Worm (Caenorhabditis elegans) whole organism, young adult: ENCODE data around the gene klo-1.

ENCODE experiments used
- B0019.2 ChIP-seq: fragments of 200-800 bp; sonication (Bioruptor generic); conservative IDR thresholded peaks from 2 replicates; pipeline ENCODE4 v1.3.6; 2022; ENCODE audit warnings: missing genetic modification reagents, missing genetic modification characterization, missing compliant biosample characterization
- B0035.1 ChIP-seq: sonication (generic microtip); optimal IDR thresholded peaks from 2 replicates; lab custom pipeline; 2016; ENCODE audit warnings: missing genetic modification characterization, mild to moderate bottlenecking, missing compliant biosample characterization, missing genotype, missing genetic modification reagents
- C06A6.2 ChIP-seq: fragments of 200-800 bp; sonication (Bioruptor generic); conservative IDR thresholded peaks from 2 replicates; pipeline ENCODE4 v1.3.6; 2022; ENCODE audit warnings: missing genetic modification characterization, missing compliant biosample characterization
- F10E7.11 ChIP-seq: sonication (generic microtip); optimal IDR thresholded peaks from 2 replicates; lab custom pipeline; 2017; ENCODE audit warnings: mild to moderate bottlenecking, missing genetic modification characterization, moderate library complexity, missing compliant biosample characterization
- F33H1.4 ChIP-seq: fragments of 200-800 bp; sonication (Bioruptor generic); IDR thresholded peaks from 2 replicates; pipeline ENCODE4 v1.3.6; 2022; ENCODE audit warnings: missing genetic modification reagents, missing genetic modification characterization, missing compliant biosample characterization
- F55B11.4 ChIP-seq: sonication (generic microtip); optimal IDR thresholded peaks from 2 replicates; lab custom pipeline; 2016; ENCODE audit warnings: missing compliant biosample characterization, missing genetic modification characterization, borderline replicate concordance; ENCODE audit not compliant: insufficient read depth
- F57A8.1 ChIP-seq: fragments of 200-800 bp; sonication (Bioruptor generic); optimal IDR thresholded peaks from 2 replicates; lab custom pipeline; 2018; ENCODE audit warnings: mild to moderate bottlenecking, missing genetic modification characterization, moderate library complexity, missing compliant biosample characterization
- F57C9.4 ChIP-seq: sonication (generic microtip); optimal IDR thresholded peaks from 2 replicates; lab custom pipeline; 2017; ENCODE audit warnings: mild to moderate bottlenecking, missing genetic modification characterization, missing compliant biosample characterization
- T07F8.4 ChIP-seq: sonication (generic microtip); optimal IDR thresholded peaks from 2 replicates; lab custom pipeline; 2016; ENCODE audit warnings: mild to moderate bottlenecking, missing genetic modification characterization, moderate library complexity, missing compliant biosample characterization
- Y53F4B.3 ChIP-seq: fragments of 200-800 bp; sonication (Bioruptor generic); IDR thresholded peaks from 2 replicates; pipeline ENCODE4 v1.3.6; 2022; ENCODE audit warnings: missing genetic modification reagents, missing genetic modification characterization, missing compliant biosample characterization
- ZK185.1 ChIP-seq: sonication (generic microtip); optimal IDR thresholded peaks from 2 replicates; lab custom pipeline; 2016; ENCODE audit warnings: mild to moderate bottlenecking, missing genetic modification characterization, missing compliant biosample characterization; ENCODE audit not compliant: poor library complexity, severe bottlenecking
- akir-1 ChIP-seq: fragments of 200-800 bp; sonication (Bioruptor generic); optimal IDR thresholded peaks from 2 replicates; lab custom pipeline; 2018; ENCODE audit warnings: mild to moderate bottlenecking, missing genetic modification characterization, moderate library complexity, missing compliant biosample characterization
- ama-1 ChIP-seq, 3 experiments: fragments of 150-350 bp in 1 of 3; sonication (generic microtip) in 2 of 3; optimal IDR thresholded peaks; 2 replicates each; lab custom pipeline; 2014 to 2018; ENCODE audit warnings: missing biosample characterization in 2 of 3, missing genetic modification characterization in 2 of 3, missing genetic modification reagents in 2 of 3
- atf-7 ChIP-seq: sonication (generic microtip); optimal IDR thresholded peaks from 2 replicates; lab custom pipeline; 2017; ENCODE audit warnings: mild to moderate bottlenecking, missing genetic modification characterization, missing compliant biosample characterization
- attf-3 ChIP-seq: fragments of 200-800 bp; sonication (Bioruptor generic); conservative IDR thresholded peaks from 2 replicates; pipeline ENCODE4 v1.3.6; 2022; ENCODE audit warnings: missing genetic modification reagents, missing genetic modification characterization, missing compliant biosample characterization
- ccch-3 ChIP-seq: fragments of 200-800 bp; sonication (Bioruptor generic); optimal IDR thresholded peaks from 2 replicates; lab custom pipeline; 2018; ENCODE audit warnings: mild to moderate bottlenecking, missing genetic modification characterization, missing compliant biosample characterization
- die-1 ChIP-seq: sonication (generic microtip); optimal IDR thresholded peaks from 2 replicates; lab custom pipeline; 2016; ENCODE audit warnings: missing genotype, mild to moderate bottlenecking, missing genetic modification characterization, missing compliant biosample characterization
- dpl-1 ChIP-seq: fragments of 150-350 bp; optimal IDR thresholded peaks from 2 replicates; lab custom pipeline; 2014; ENCODE audit warnings: missing biosample characterization, missing genetic modification reagents, missing genetic modification characterization
- hrde-1 ChIP-seq: sonication (generic microtip); optimal IDR thresholded peaks from 2 replicates; lab custom pipeline; 2016; ENCODE audit warnings: missing genetic modification characterization, mild to moderate bottlenecking, missing compliant biosample characterization, moderate library complexity, missing genotype, missing genetic modification reagents, borderline replicate concordance
- let-526 ChIP-seq: fragments of 200-800 bp; sonication (Bioruptor generic); IDR thresholded peaks from 2 replicates; pipeline ENCODE4 v1.3.6; 2022; ENCODE audit warnings: missing genetic modification reagents, missing genetic modification characterization, missing compliant biosample characterization
- lin-26 ChIP-seq: fragments of 200-800 bp; sonication (Bioruptor generic); IDR thresholded peaks from 2 replicates; pipeline ENCODE4 v1.3.6; 2022; ENCODE audit warnings: missing genetic modification reagents, missing genetic modification characterization, missing compliant biosample characterization
- lin-35 ChIP-seq, 3 experiments: fragments of 150-350 bp in 2 of 3; sonication (generic microtip) in 1 of 3; optimal IDR thresholded peaks; 2 replicates each; lab custom pipeline; 2014 to 2018; ENCODE audit warnings: missing biosample characterization in 3 of 3, missing genetic modification characterization in 3 of 3, missing genetic modification reagents in 3 of 3
- lin-40 ChIP-seq: sonication (generic microtip); optimal IDR thresholded peaks from 2 replicates; lab custom pipeline; 2016; ENCODE audit warnings: missing genetic modification characterization, mild to moderate bottlenecking, missing compliant biosample characterization, missing genotype, missing genetic modification reagents
- lin-54 ChIP-seq: fragments of 200-800 bp; sonication (Bioruptor generic); optimal IDR thresholded peaks from 2 replicates; lab custom pipeline; 2018; ENCODE audit warnings: mild to moderate bottlenecking, missing genetic modification characterization, missing compliant biosample characterization
- mcd-1 ChIP-seq: fragments of 200-800 bp; sonication (Bioruptor generic); IDR thresholded peaks from 2 replicates; pipeline ENCODE4 v1.3.6; 2022; ENCODE audit warnings: missing genetic modification reagents, missing genetic modification characterization, missing compliant biosample characterization
- nfya-2 ChIP-seq: fragments of 200-800 bp; sonication (Bioruptor generic); IDR thresholded peaks from 2 replicates; pipeline ENCODE4 v1.3.6; 2022; ENCODE audit warnings: missing genetic modification reagents, missing genetic modification characterization, missing compliant biosample characterization
- pbrm-1 ChIP-seq: fragments of 200-800 bp; sonication (Bioruptor generic); IDR thresholded peaks from 2 replicates; pipeline ENCODE4 v1.3.6; 2022; ENCODE audit warnings: missing genetic modification reagents, missing genetic modification characterization, missing compliant biosample characterization
- pha-4 ChIP-seq: fragments of 150-350 bp; sonication (generic microtip); optimal IDR thresholded peaks from 2 replicates; lab custom pipeline; 2014; ENCODE audit warnings: missing biosample characterization, missing genetic modification reagents, missing genetic modification characterization
- rcor-1 ChIP-seq: fragments of 200-800 bp; sonication (Bioruptor generic); IDR thresholded peaks from 2 replicates; pipeline ENCODE4 v1.3.6; 2022; ENCODE audit warnings: missing genetic modification reagents, missing genetic modification characterization, missing compliant biosample characterization
- tbp1 ChIP-seq: fragments of 200-800 bp; sonication (Bioruptor generic); optimal IDR thresholded peaks from 2 replicates; lab custom pipeline; 2018; ENCODE audit warnings: mild to moderate bottlenecking, missing genetic modification characterization, missing compliant biosample characterization
- unc-130 ChIP-seq: sonication (generic microtip); optimal IDR thresholded peaks from 2 replicates; lab custom pipeline; 2016; ENCODE audit warnings: missing genetic modification reagents, missing genetic modification characterization, missing compliant biosample characterization
- xnd-1 ChIP-seq: sonication (generic microtip); optimal IDR thresholded peaks from 2 replicates; lab custom pipeline; 2016; ENCODE audit warnings: missing genotype, missing genetic modification reagents, missing genetic modification characterization, missing compliant biosample characterization
- ztf-26 ChIP-seq: sonication (generic microtip); optimal IDR thresholded peaks from 2 replicates; lab custom pipeline; 2017; ENCODE audit warnings: missing genetic modification characterization, missing compliant biosample characterization

The klo-1 gene

ce11 chrIV:7709701-7710100, 38.3 kb downstream of the klo-1 start, which contains the start of the genes mrpl-1, emc-6 and mrps-24 (continued):
- TF ChIP-seq T07F8.4 (no peak), mcd-1 (GFP tag; lab: Robert Waterston, UW) (peak; percentile 92), unc-130 (GFP tag; lab: Kevin White, UChicago) (no peak), F33H1.4 (peak; percentile 25), let-526 (GFP tag; lab: Robert Waterston, UW) (no peak), akir-1 (no peak), ama-1 (optimal IDR thresholded peaks at IDR 0.05; lab: Kevin White, UChicago) (no peak), ama-1 (GFP tag; optimal IDR thresholded peaks at IDR 0.05; lab: Kevin White, UChicago) (no peak), hrde-1 (tag; lab: Kevin White, UChicago) (no peak), lin-40 (tag; lab: Kevin White, UChicago) (peak; percentile 16), ccch-3 (GFP tag; lab: Kevin White, UChicago) (no peak), lin-54 (peak; percentile 24), tbp1 (peak; percentile 23), Y53F4B.3 (GFP tag; lab: Robert Waterston, UW) (no peak), ZK185.1 (tag; lab: Kevin White, UChicago) (peak; percentile 25), dpl-1 (GFP tag; lab: Kevin White, UChicago) (peak; percentile 14)

ce11 chrIV:7706805-7707204, 41.2 kb downstream of the klo-1 start, which contains the start of gene F33D4.4:
Gene F33D4.4, minus strand, starts transcription at chrIV:7706905.
- TF ChIP-seq T07F8.4 (no peak), ztf-26 (tag; lab: Kevin White, UChicago) (no peak), F55B11.4 (tag; lab: Kevin White, UChicago) (no peak), pbrm-1 (GFP tag; lab: Robert Waterston, UW) (no peak), B0019.2 (GFP tag; lab: Robert Waterston, UW) (no peak), C06A6.2 (GFP tag; lab: Robert Waterston, UW) (no peak), lin-35 (GFP tag; optimal IDR thresholded peaks at IDR 0.05; lab: Kevin White, UChicago) (no peak), rcor-1 (no peak)

- TF ChIP-seq akir-1 (no peak), F55B11.4 (tag; lab: Kevin White, UChicago) (no peak), die-1 (no peak), lin-54 (no peak), F57C9.4 (tag; lab: Kevin White, UChicago) (no peak), ZK185.1 (tag; lab: Kevin White, UChicago) (no peak), F57A8.1 (no peak), xnd-1 (tag; lab: Kevin White, UChicago) (no peak), F10E7.11 (tag; lab: Kevin White, UChicago) (no peak), nfya-2 (GFP tag; lab: Robert Waterston, UW) (no peak), lin-26 (GFP tag; lab: Robert Waterston, UW) (no peak), atf-7 (tag; lab: Kevin White, UChicago) (no peak), attf-3 (GFP tag; lab: Robert Waterston, UW) (no peak), B0035.1 (tag; lab: Kevin White, UChicago) (no peak), pha-4 (tag; lab: Kevin White, UChicago) (no peak)
Measured at ce11 chrIV:7698320-7698719, 49.7 kb downstream of the klo-1 start, which contains the start of gene flp-13. Gene flp-13, minus strand, starts transcription at chrIV:7698420.
